Worm (Caenorhabditis elegans) whole organism, L3 larva: ENCODE measurements around the gene T16G12.4.

Experiments used
- R02D3.7 ChIP-seq: fragments of 150-350 bp; optimal IDR thresholded peaks from 2 replicates; lab custom pipeline; 2014; ENCODE audit warnings: missing biosample characterization, missing genetic modification characterization
- ZK546.5 ChIP-seq: sonication (generic microtip); optimal IDR thresholded peaks from 2 replicates; lab custom pipeline; 2017; ENCODE audit warnings: missing biosample characterization, missing genetic modification characterization
- aly-2 ChIP-seq: fragments of 150-350 bp; optimal IDR thresholded peaks from 2 replicates; lab custom pipeline; 2014; ENCODE audit warnings: missing biosample characterization, missing genetic modification characterization
- ama-1 ChIP-seq: fragments of 150-350 bp; optimal IDR thresholded peaks from 2 replicates; lab custom pipeline; 2018
- ceh-16 ChIP-seq: sonication (generic microtip); optimal IDR thresholded peaks from 2 replicates; lab custom pipeline; 2017; ENCODE audit warnings: missing biosample characterization, missing genetic modification characterization
- ceh-28 ChIP-seq: fragments of 150-350 bp; optimal IDR thresholded peaks from 2 replicates; lab custom pipeline; 2014; ENCODE audit warnings: missing biosample characterization, missing genetic modification reagents, missing genetic modification characterization
- ceh-9 ChIP-seq: sonication (generic microtip); optimal IDR thresholded peaks from 2 replicates; lab custom pipeline; 2018; ENCODE audit warnings: missing biosample characterization, missing genetic modification characterization
- daf-12 ChIP-seq: fragments of 150-350 bp; optimal IDR thresholded peaks from 2 replicates; lab custom pipeline; 2014; ENCODE audit warnings: missing biosample characterization, missing genetic modification reagents, missing genetic modification characterization
- egl-27 ChIP-seq: sonication (generic microtip); optimal IDR thresholded peaks from 4 replicates; lab custom pipeline; 2017; ENCODE audit warnings: missing biosample characterization, missing genetic modification reagents, missing genetic modification characterization
- egl-5 ChIP-seq: fragments of 150-350 bp; optimal IDR thresholded peaks from 2 replicates; lab custom pipeline; 2017; ENCODE audit warnings: missing biosample characterization, missing genetic modification reagents, missing genetic modification characterization, inconsistent platforms
- elt-2 ChIP-seq: sonication (generic microtip); optimal IDR thresholded peaks from 2 replicates; lab custom pipeline; 2016; ENCODE audit warnings: missing genetic modification reagents, mild to moderate bottlenecking, missing genetic modification characterization, missing compliant biosample characterization
- elt-3 ChIP-seq, 3 experiments: fragments of 150-350 bp in 1 of 3; sonication (generic microtip) in 2 of 3; optimal IDR thresholded peaks; 2 replicates in 2 of 3; 4 replicates in 1 of 3; lab custom pipeline; 2014 to 2017; ENCODE audit warnings: missing biosample characterization in 3 of 3, missing genetic modification characterization in 3 of 3
- eor-1 ChIP-seq, 2 experiments: fragments of 150-350 bp; optimal IDR thresholded peaks; 2 replicates each; lab custom pipeline; 2014 to 2018; ENCODE audit warnings: missing biosample characterization in 2 of 2, missing genetic modification characterization in 2 of 2
- fkh-10 ChIP-seq: sonication (generic microtip); optimal IDR thresholded peaks from 2 replicates; lab custom pipeline; 2017; ENCODE audit warnings: missing biosample characterization, missing genetic modification reagents, missing genetic modification characterization
- fkh-2 ChIP-seq: fragments of 150-350 bp; optimal IDR thresholded peaks from 2 replicates; lab custom pipeline; 2014; ENCODE audit warnings: missing biosample characterization, missing genetic modification reagents, missing genetic modification characterization
- fos-1 ChIP-seq: fragments of 150-350 bp; optimal IDR thresholded peaks from 2 replicates; lab custom pipeline; 2014; ENCODE audit warnings: missing biosample characterization, missing genetic modification characterization
- hmg-11 ChIP-seq: sonication (generic microtip); optimal IDR thresholded peaks from 2 replicates; lab custom pipeline; 2016; ENCODE audit warnings: missing genetic modification characterization, missing compliant biosample characterization
- lin-15B ChIP-seq: fragments of 150-350 bp; optimal IDR thresholded peaks from 2 replicates; lab custom pipeline; 2014; ENCODE audit warnings: missing biosample characterization, missing genetic modification characterization
- lin-39 ChIP-seq: fragments of 150-350 bp; optimal IDR thresholded peaks from 2 replicates; lab custom pipeline; 2018; ENCODE audit warnings: missing biosample characterization, missing genetic modification reagents, missing genetic modification characterization
- lsy-12 ChIP-seq: sonication (generic microtip); optimal IDR thresholded peaks from 2 replicates; lab custom pipeline; 2016; ENCODE audit warnings: mild to moderate bottlenecking, missing genetic modification characterization, missing compliant biosample characterization
- mdl-1 ChIP-seq: fragments of 150-350 bp; optimal IDR thresholded peaks from 2 replicates; lab custom pipeline; 2014; ENCODE audit warnings: missing biosample characterization, missing genetic modification characterization
- nfya-1 ChIP-seq: sonication (generic microtip); optimal IDR thresholded peaks from 2 replicates; lab custom pipeline; 2017; ENCODE audit warnings: missing genetic modification characterization, mild to moderate bottlenecking, missing compliant biosample characterization, antibody characterized with exemption, moderate library complexity; ENCODE audit not compliant: insufficient read depth
- nhr-11 ChIP-seq: fragments of 150-350 bp; optimal IDR thresholded peaks from 2 replicates; lab custom pipeline; 2014; ENCODE audit warnings: missing biosample characterization, missing genetic modification characterization
- nhr-23 ChIP-seq: fragments of 150-350 bp; optimal IDR thresholded peaks from 2 replicates; lab custom pipeline; 2014; ENCODE audit warnings: missing biosample characterization, missing genetic modification reagents, missing genetic modification characterization
- nhr-237 ChIP-seq: fragments of 150-350 bp; optimal IDR thresholded peaks from 2 replicates; lab custom pipeline; 2014; ENCODE audit warnings: missing biosample characterization, missing genetic modification characterization
- nhr-25 ChIP-seq: sonication (generic microtip); optimal IDR thresholded peaks from 2 replicates; lab custom pipeline; 2017; ENCODE audit warnings: missing biosample characterization, missing genetic modification characterization
- nhr-67 ChIP-seq: fragments of 150-350 bp; optimal IDR thresholded peaks from 2 replicates; lab custom pipeline; 2014; ENCODE audit warnings: missing biosample characterization, missing genetic modification characterization
- nhr-76 ChIP-seq: fragments of 150-350 bp; sonication (generic microtip); optimal IDR thresholded peaks from 5 replicates; lab custom pipeline; 2014; ENCODE audit warnings: missing biosample characterization, missing genetic modification characterization
- nhr-77 ChIP-seq: fragments of 150-350 bp; optimal IDR thresholded peaks from 2 replicates; lab custom pipeline; 2014; ENCODE audit warnings: missing biosample characterization, missing genetic modification characterization
- pha-4 ChIP-seq: fragments of 150-350 bp; optimal IDR thresholded peaks from 2 replicates; lab custom pipeline; 2014; ENCODE audit warnings: missing biosample characterization, missing genetic modification reagents, missing genetic modification characterization
- pqm-1 ChIP-seq: fragments of 150-350 bp; optimal IDR thresholded peaks from 2 replicates; lab custom pipeline; 2017; ENCODE audit warnings: missing biosample characterization, missing genetic modification characterization, inconsistent platforms
- skn-1 ChIP-seq: fragments of 150-350 bp; optimal IDR thresholded peaks from 2 replicates; lab custom pipeline; 2014; ENCODE audit warnings: missing biosample characterization, missing genetic modification characterization
- snpc-4 ChIP-seq: fragments of 150-350 bp; optimal IDR thresholded peaks from 2 replicates; lab custom pipeline; 2014; ENCODE audit warnings: missing biosample characterization, missing genetic modification characterization
- tbx-2 ChIP-seq: sonication (generic microtip); optimal IDR thresholded peaks from 2 replicates; lab custom pipeline; 2016; ENCODE audit warnings: mild to moderate bottlenecking, missing genetic modification characterization, missing compliant biosample characterization
- unc-39 ChIP-seq: sonication (generic microtip); optimal IDR thresholded peaks from 4 replicates; lab custom pipeline; 2017; ENCODE audit warnings: missing biosample characterization, missing genetic modification characterization
- unc-62 ChIP-seq: fragments of 150-350 bp; sonication (generic microtip); optimal IDR thresholded peaks from 4 replicates; lab custom pipeline; 2014; ENCODE audit warnings: missing biosample characterization, missing genetic modification reagents, missing genetic modification characterization
- ztf-11 ChIP-seq: fragments of 150-350 bp; optimal IDR thresholded peaks from 2 replicates; lab custom pipeline; 2014; ENCODE audit warnings: missing biosample characterization, missing genetic modification characterization
- ztf-4 ChIP-seq: fragments of 150-350 bp; optimal IDR thresholded peaks from 2 replicates; lab custom pipeline; 2014; ENCODE audit warnings: missing biosample characterization, missing genetic modification characterization

T16G12.4 gene

DNA sequence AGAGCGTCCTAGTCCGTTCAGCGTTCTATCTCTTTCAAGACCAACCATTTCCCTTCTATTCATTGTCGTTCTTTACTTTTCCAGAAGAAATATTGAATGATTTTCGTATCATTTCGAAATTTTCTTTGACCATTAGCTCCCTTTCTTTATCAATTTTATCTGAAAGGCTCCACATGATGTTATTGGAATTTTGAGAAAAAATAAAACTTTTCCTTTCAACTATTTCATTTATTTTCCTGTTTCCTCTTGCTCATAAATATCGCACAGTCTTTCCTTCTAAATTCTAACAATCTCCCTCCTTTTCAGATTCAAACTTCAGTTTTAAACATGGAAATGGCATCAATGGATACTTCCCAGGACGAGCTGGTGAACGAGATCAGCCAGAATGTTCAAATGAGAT lies at the start of gene T16G12.4:
TSS of gene T16G12.4 (plus strand) at position 301 of the 400 bp plus-strand sequence.
- TF ChIP-seq nhr-67 (tag; lab: Kevin White, UChicago) (no peak), ceh-28 (tag; lab: Kevin White, UChicago) (no peak), lsy-12 (tag; lab: Kevin White, UChicago) (no peak), unc-39 (tag; lab: Kevin White, UChicago) (no peak), nhr-237 (tag; lab: Kevin White, UChicago) (no peak), ztf-4 (tag; lab: Kevin White, UChicago) (no peak), fkh-10 (GFP tag; lab: Kevin White, UChicago) (no peak), R02D3.7 (tag; lab: Kevin White, UChicago) (no peak), fkh-2 (tag; lab: Kevin White, UChicago) (no peak)

DNA sequence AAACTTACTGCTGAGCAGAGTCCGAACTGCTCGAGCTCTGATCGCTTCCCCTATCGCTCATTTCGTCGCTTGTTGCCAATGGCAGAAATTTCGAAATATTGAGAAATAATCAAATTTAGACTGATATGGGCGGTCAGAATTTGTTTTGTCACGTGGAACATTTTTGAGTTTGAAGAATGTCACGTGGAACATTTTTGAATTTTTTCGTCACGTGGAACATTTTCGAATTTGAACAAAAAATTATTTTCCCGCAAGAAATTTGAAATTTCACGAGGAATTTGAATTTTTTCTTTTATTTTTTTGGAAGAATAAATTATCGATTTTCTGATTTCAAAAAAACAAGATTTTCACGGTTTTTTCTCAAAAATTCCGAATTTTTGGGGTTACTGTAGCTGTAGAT lies 47.5 kb upstream of the T16G12.4 start, which contains the start of gene fbxa-155:
TSS of gene fbxa-155 (minus strand) at position 101 of the 400 bp plus-strand sequence.
- TF ChIP-seq tbx-2 (tag; lab: Kevin White, UChicago) (no peak), ceh-28 (tag; lab: Kevin White, UChicago) (no peak), nhr-25 (tag; lab: Kevin White, UChicago) (no peak)

DNA sequence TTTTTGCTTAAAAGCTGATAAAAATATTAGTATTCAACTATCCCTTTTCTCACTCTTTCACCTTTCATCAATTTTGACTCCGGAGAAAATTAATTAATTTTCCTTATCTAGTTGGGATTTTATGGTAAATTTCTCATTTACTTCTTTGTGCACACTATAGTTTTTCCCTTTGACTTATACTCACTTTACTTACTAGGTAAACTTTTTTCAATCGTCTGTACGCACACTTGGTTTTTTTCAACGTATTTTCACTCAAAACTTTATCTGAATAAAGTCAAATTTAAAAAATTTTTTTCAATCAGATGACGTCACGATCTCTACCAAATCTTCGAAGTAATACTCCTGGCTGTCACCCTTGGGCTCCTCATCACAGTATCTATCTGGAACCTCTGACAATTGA lies 45.5 kb upstream of the T16G12.4 start, which contains the start of gene C05B5.16:
TSS of gene C05B5.16 (plus strand) at position 301 of the 400 bp plus-strand sequence.
- no peak for TF ChIP-seq hmg-11
- no peak for TF ChIP-seq ztf-11 (tag; lab: Kevin White, UChicago)
- no peak for TF ChIP-seq egl-27 (tag; lab: Kevin White, UChicago)
- TF ChIP-seq fos-1 (tag; lab: Kevin White, UChicago) = no peak
- no peak for TF ChIP-seq ceh-9 (tag; lab: Kevin White, UChicago)
- no peak for TF ChIP-seq lin-39 (tag; lab: Kevin White, UChicago)
- no peak for TF ChIP-seq R02D3.7 (tag; lab: Kevin White, UChicago)
- no peak for TF ChIP-seq fkh-2 (tag; lab: Kevin White, UChicago)
- no peak for TF ChIP-seq pqm-1 (tag; lab: Kevin White, UChicago)
- no peak for TF ChIP-seq lsy-12 (tag; lab: Kevin White, UChicago)
- TF ChIP-seq ama-1 (lab: Kevin White, UChicago) = no peak
- no peak for TF ChIP-seq fkh-10 (GFP tag; lab: Kevin White, UChicago)
- TF ChIP-seq ceh-16 (tag; lab: Kevin White, UChicago) = no peak
- TF ChIP-seq mdl-1 (tag; lab: Kevin White, UChicago) = no peak
- TF ChIP-seq egl-5 (tag; lab: Kevin White, UChicago) = no peak

DNA sequence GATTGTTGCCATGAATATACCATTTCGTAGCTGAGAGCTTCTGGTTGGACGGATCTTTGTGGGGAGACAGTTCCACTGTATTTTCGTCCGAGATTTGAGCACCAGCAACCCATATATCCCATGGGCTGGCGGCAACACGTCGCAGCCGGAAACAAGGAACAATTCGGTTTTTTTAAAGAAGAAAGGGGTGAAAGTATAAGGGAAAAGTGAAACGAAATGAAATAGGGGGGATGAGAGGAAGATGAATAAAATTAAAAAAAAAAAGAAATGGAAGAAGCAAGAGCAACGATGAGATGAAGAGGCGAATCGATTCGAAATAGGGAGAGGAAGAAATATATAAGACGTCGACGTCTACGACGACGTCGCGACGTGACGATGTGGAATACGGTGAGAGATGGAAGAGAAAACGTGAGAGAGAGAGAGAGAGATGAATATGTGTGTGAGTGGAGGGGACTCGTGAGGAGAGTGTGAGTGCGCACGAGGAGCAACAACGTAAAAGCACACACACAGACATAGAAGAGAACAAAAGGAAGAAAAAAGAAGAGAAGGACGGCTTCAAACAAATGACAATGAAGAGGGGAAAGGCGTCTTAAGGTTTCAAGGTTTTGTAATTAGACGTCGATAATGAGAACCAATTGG lies 41.1 kb upstream of the T16G12.4 start, which contains the start of gene rgs-1:
TSS of gene rgs-1 (minus strand) at position 146 of the 639 bp plus-strand sequence.
- no peak for TF ChIP-seq eor-1 (tag; optimal IDR thresholded peaks at IDR 0.05; lab: Kevin White, UChicago)
- TF ChIP-seq skn-1 (tag; lab: Kevin White, UChicago) = peak; percentile 21
- no peak for TF ChIP-seq daf-12 (tag; lab: Kevin White, UChicago)
- no peak for TF ChIP-seq ztf-4 (tag; lab: Kevin White, UChicago)
- no peak for TF ChIP-seq unc-62 (GFP tag; lab: Kevin White, UChicago)
- no peak for TF ChIP-seq aly-2 (tag; lab: Kevin White, UChicago)
- no peak for TF ChIP-seq ZK546.5 (tag; lab: Kevin White, UChicago)
- no peak for TF ChIP-seq ceh-28 (tag; lab: Kevin White, UChicago)
- TF ChIP-seq elt-2 (tag; lab: Kevin White, UChicago) = no peak
- no peak for TF ChIP-seq nhr-77 (tag; lab: Kevin White, UChicago)
- no peak for TF ChIP-seq nhr-76 (tag; lab: Kevin White, UChicago)
- no peak for TF ChIP-seq ceh-9 (tag; lab: Kevin White, UChicago)
- TF ChIP-seq hmg-11 = peak; percentile 79
- TF ChIP-seq lin-39 (tag; lab: Kevin White, UChicago) = no peak
- peak; percentile 86 for TF ChIP-seq fkh-10 (GFP tag; lab: Kevin White, UChicago)
- TF ChIP-seq nhr-11 (tag; lab: Kevin White, UChicago) = no peak
- TF ChIP-seq ceh-16 (tag; lab: Kevin White, UChicago) = no peak
- peak; percentile 28 for TF ChIP-seq lin-15B (tag; lab: Kevin White, UChicago)
- no peak for TF ChIP-seq ztf-11 (tag; lab: Kevin White, UChicago)
- TF ChIP-seq nhr-23 (tag; lab: Kevin White, UChicago) = no peak
- TF ChIP-seq pha-4 (tag; lab: Kevin White, UChicago) = peak; percentile 5
- peak; percentile 25 for TF ChIP-seq snpc-4
- no peak for TF ChIP-seq elt-3 (tag; optimal IDR thresholded peaks at IDR 0.05; lab: Kevin White, UChicago)
- TF ChIP-seq nfya-1 = peak; percentile 77
